Fruit fly (Drosophila melanogaster) whole organism, adult: ENCODE results near the gene Atat.

Experiments used
- CG11617 ChIP-seq: fragments of 200-800 bp; sonication (Bioruptor generic); optimal IDR thresholded peaks from 2 replicates; lab custom pipeline; 2017; ENCODE audit warnings: mild to moderate bottlenecking, missing biosample characterization, missing genetic modification reagents, missing genetic modification characterization
- CG12768 ChIP-seq: fragments of 200-800 bp; sonication (Bioruptor generic); optimal IDR thresholded peaks from 2 replicates; lab custom pipeline; 2017; ENCODE audit warnings: missing biosample characterization, missing genetic modification characterization, mild to moderate bottlenecking, moderate library complexity, missing genetic modification reagents
- CG14711 ChIP-seq: fragments of 200-800 bp; sonication (Bioruptor generic); optimal IDR thresholded peaks from 2 replicates; lab custom pipeline; 2018; ENCODE audit warnings: missing biosample characterization, mild to moderate bottlenecking, missing genetic modification characterization, moderate library complexity
- CG1620 ChIP-seq: fragments of 200-800 bp; sonication (Bioruptor generic); optimal IDR thresholded peaks from 2 replicates; lab custom pipeline; 2016; ENCODE audit warnings: missing biosample characterization, missing genetic modification characterization
- CG33017 ChIP-seq: fragments of 200-800 bp; sonication (Bioruptor generic); optimal IDR thresholded peaks from 2 replicates; lab custom pipeline; 2018; ENCODE audit warnings: missing biosample characterization, mild to moderate bottlenecking, missing genetic modification characterization, moderate library complexity
- CG5204 ChIP-seq: fragments of 200-800 bp; sonication (Bioruptor generic); optimal IDR thresholded peaks from 2 replicates; lab custom pipeline; 2016; ENCODE audit warnings: missing biosample characterization, missing genetic modification characterization
- CG7045 ChIP-seq: fragments of 200-800 bp; sonication (Bioruptor generic); optimal IDR thresholded peaks from 2 replicates; lab custom pipeline; 2017; ENCODE audit warnings: missing biosample characterization, mild to moderate bottlenecking, missing genetic modification characterization
- CG7101 ChIP-seq: fragments of 200-800 bp; sonication (Bioruptor generic); optimal IDR thresholded peaks from 2 replicates; lab custom pipeline; 2018; ENCODE audit warnings: missing biosample characterization, mild to moderate bottlenecking, missing genetic modification characterization, moderate library complexity
- Clk ChIP-seq: fragments of 200-800 bp; sonication (Bioruptor generic); optimal IDR thresholded peaks from 2 replicates; lab custom pipeline; 2017; ENCODE audit warnings: missing biosample characterization, missing genetic modification characterization
- Crg-1 ChIP-seq: fragments of 200-800 bp; sonication (Bioruptor generic); optimal IDR thresholded peaks from 2 replicates; lab custom pipeline; 2016; ENCODE audit warnings: missing biosample characterization, missing genetic modification characterization
- Hr96 ChIP-seq: fragments of 200-800 bp; sonication (Bioruptor generic); optimal IDR thresholded peaks from 2 replicates; lab custom pipeline; 2016; ENCODE audit warnings: missing biosample characterization, missing genetic modification characterization
- Mnt ChIP-seq: fragments of 200-800 bp; sonication (Bioruptor generic); optimal IDR thresholded peaks from 2 replicates; lab custom pipeline; 2016; ENCODE audit warnings: missing biosample characterization, mild to moderate bottlenecking, missing genetic modification characterization
- bab1 ChIP-seq: fragments of 200-800 bp; sonication (Bioruptor generic); optimal IDR thresholded peaks from 3 replicates; lab custom pipeline; 2019; ENCODE audit warnings: missing biosample characterization, mild to moderate bottlenecking, missing genetic modification characterization, moderate library complexity
- cic ChIP-seq: fragments of 200-800 bp; sonication (Bioruptor generic); optimal IDR thresholded peaks from 2 replicates; lab custom pipeline; 2017; ENCODE audit warnings: missing biosample characterization, mild to moderate bottlenecking, missing genetic modification characterization, moderate library complexity
- cnc ChIP-seq, 2 experiments: fragments of >200 bp; optimal IDR thresholded peaks; 2 replicates each; lab custom pipeline; 2017
- kay ChIP-seq: fragments of 200-800 bp; sonication (Bioruptor generic); peaks from one replicate; lab custom pipeline; 2016; ENCODE audit warnings: missing biosample characterization, missing genetic modification characterization, borderline replicate concordance
- ovo ChIP-seq: fragments of 200-800 bp; sonication (Bioruptor generic); optimal IDR thresholded peaks from 2 replicates; lab custom pipeline; 2016; ENCODE audit warnings: missing biosample characterization, missing genetic modification characterization
- pad ChIP-seq: fragments of 200-800 bp; sonication (Bioruptor generic); optimal IDR thresholded peaks from 3 replicates; lab custom pipeline; 2017; ENCODE audit warnings: missing biosample characterization, missing genetic modification characterization, mild to moderate bottlenecking, moderate library complexity, missing genetic modification reagents
- tj ChIP-seq: fragments of 200-800 bp; sonication (Bioruptor generic); optimal IDR thresholded peaks from 3 replicates; lab custom pipeline; 2017; ENCODE audit warnings: missing biosample characterization, mild to moderate bottlenecking, missing genetic modification characterization, moderate library complexity
- toe ChIP-seq: fragments of 200-800 bp; sonication (Bioruptor generic); optimal IDR thresholded peaks from 2 replicates; lab custom pipeline; 2016; ENCODE audit warnings: missing biosample characterization, missing genetic modification characterization

The Atat gene

DNA sequence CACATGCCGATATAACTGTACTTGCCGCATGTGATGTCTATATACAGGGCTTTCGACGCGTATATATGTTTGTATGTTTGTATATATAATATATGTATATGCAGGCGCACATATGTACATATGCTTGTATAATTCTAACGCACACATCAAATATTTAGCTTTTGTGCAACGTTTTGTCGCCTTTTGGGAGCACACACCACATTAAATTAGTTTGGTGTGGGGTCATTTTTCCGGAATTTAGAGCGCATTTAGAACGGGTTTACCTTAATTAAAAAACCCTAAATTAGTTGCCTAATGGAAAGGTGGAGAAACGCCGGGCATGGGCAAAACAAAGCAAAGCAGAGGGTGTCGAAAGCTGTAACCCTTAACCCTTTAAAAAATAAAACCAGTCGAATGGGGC lies 40.7 kb upstream of the Atat start:
- TF ChIP-seq Mnt (no peak), CG5204 (GFP tag; lab: Kevin White, UChicago) (no peak), kay (GFP tag; lab: Kevin White, UChicago) (peak; percentile 78), CG33017 (tag; lab: Kevin White, UChicago) (no peak)

dm6 chr3L:9466595-9466994 lies 40.0 kb upstream of the Atat start:
- TF ChIP-seq Crg-1 (GFP tag; lab: Kevin White, UChicago) (no peak), CG7101 (tag; lab: Kevin White, UChicago) (peak; percentile 9), CG14711 (no peak), Clk (peak; percentile 32), CG33017 (tag; lab: Kevin White, UChicago) (peak; percentile 32), pad (GFP tag; lab: Kevin White, UChicago) (no peak), toe (peak; percentile 42), CG7045 (GFP tag; lab: Kevin White, UChicago) (peak; percentile 47), CG11617 (GFP tag; lab: Kevin White, UChicago) (peak; percentile 34), CG12768 (GFP tag; lab: Kevin White, UChicago) (peak; percentile 24), CG5204 (GFP tag; lab: Kevin White, UChicago) (peak; percentile 57), ovo (GFP tag; lab: Kevin White, UChicago) (no peak)

DNA sequence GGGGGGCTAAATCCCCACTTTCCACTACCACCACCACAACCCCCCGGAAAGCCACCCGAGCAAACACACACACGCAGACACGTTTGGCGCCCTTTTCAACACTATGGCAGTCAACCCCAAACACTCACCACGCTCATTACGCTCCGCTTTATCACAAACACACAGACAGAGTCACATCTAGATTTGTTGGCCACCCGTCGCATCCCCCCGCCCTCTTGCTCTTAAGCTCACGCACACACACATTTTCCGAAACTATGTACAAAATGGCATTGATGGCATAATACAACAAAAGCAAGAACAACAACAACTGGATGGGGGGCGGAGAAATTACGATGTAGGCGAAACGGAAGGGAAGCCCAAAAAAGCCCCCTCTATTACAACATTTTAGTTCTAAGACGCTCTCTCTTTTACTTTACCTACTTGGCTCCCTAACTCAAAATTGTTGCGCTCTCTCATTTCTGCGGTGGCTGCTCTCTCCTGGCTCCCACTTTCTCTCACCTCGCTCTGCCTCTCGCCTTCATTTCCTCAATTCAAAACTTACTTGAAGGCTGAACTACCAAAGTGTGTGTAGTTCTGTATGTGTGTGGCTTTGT lies 39.2 kb upstream of the Atat start:
- TF ChIP-seq CG11617 (GFP tag; lab: Kevin White, UChicago) (no peak), tj (no peak), pad (GFP tag; lab: Kevin White, UChicago) (peak; percentile 8), CG1620 (GFP tag; lab: Kevin White, UChicago) (no peak), cic (GFP tag; lab: Kevin White, UChicago) (peak; percentile 12), Crg-1 (GFP tag; lab: Kevin White, UChicago) (no peak), CG12768 (GFP tag; lab: Kevin White, UChicago) (peak; percentile 40), cnc (optimal IDR thresholded peaks at IDR 0.05; lab: Kevin White, UChicago) (no peak), Hr96 (GFP tag; lab: Kevin White, UChicago) (no peak)

dm6 chr3L:9462794-9463193 lies 36.2 kb upstream of the Atat start:
- TF ChIP-seq pad (GFP tag; lab: Kevin White, UChicago) (no peak), cnc (optimal IDR thresholded peaks at IDR 0.05; lab: Kevin White, UChicago) (no peak), cic (GFP tag; lab: Kevin White, UChicago) (no peak), Crg-1 (GFP tag; lab: Kevin White, UChicago) (no peak), toe (no peak), tj (no peak), ovo (GFP tag; lab: Kevin White, UChicago) (no peak), CG14711 (no peak), CG7045 (GFP tag; lab: Kevin White, UChicago) (no peak), Clk (no peak), Hr96 (GFP tag; lab: Kevin White, UChicago) (no peak), bab1 (no peak), CG12768 (GFP tag; lab: Kevin White, UChicago) (no peak)

- TF ChIP-seq CG12768 (GFP tag; lab: Kevin White, UChicago) = peak; percentile 90
- peak; percentile 72 for TF ChIP-seq Hr96 (GFP tag; lab: Kevin White, UChicago)
- TF ChIP-seq CG1620 (GFP tag; lab: Kevin White, UChicago) = peak; percentile 14
- TF ChIP-seq CG11617 (GFP tag; lab: Kevin White, UChicago) = peak; percentile 90
- TF ChIP-seq pad (GFP tag; lab: Kevin White, UChicago) = peak; percentile 56
- peak; percentile 89 for TF ChIP-seq bab1
- peak; percentile 91 for TF ChIP-seq CG7101 (tag; lab: Kevin White, UChicago)
- peak; percentile 52 for TF ChIP-seq cic (GFP tag; lab: Kevin White, UChicago)
- TF ChIP-seq tj = peak; percentile 47
- peak; percentile 10 for TF ChIP-seq Crg-1 (GFP tag; lab: Kevin White, UChicago)
- peak; percentile 32 for TF ChIP-seq Clk
- peak; percentile 79 for TF ChIP-seq CG5204 (GFP tag; lab: Kevin White, UChicago)
- TF ChIP-seq CG14711 = peak; percentile 82
- TF ChIP-seq Mnt = peak; percentile 54
- TF ChIP-seq kay (GFP tag; lab: Kevin White, UChicago) = peak; percentile 81
- peak; percentile 92 for TF ChIP-seq CG7045 (GFP tag; lab: Kevin White, UChicago)
- peak; percentile 94 for TF ChIP-seq CG33017 (tag; lab: Kevin White, UChicago)
- peak; percentile 70 for TF ChIP-seq toe
- TF ChIP-seq ovo (GFP tag; lab: Kevin White, UChicago) = no peak
- TF ChIP-seq cnc (optimal IDR thresholded peaks at IDR 0.05; lab: Kevin White, UChicago) = no peak
Measured at dm6 chr3L:9462247-9462769, 35.8 kb upstream of the Atat start.

DNA sequence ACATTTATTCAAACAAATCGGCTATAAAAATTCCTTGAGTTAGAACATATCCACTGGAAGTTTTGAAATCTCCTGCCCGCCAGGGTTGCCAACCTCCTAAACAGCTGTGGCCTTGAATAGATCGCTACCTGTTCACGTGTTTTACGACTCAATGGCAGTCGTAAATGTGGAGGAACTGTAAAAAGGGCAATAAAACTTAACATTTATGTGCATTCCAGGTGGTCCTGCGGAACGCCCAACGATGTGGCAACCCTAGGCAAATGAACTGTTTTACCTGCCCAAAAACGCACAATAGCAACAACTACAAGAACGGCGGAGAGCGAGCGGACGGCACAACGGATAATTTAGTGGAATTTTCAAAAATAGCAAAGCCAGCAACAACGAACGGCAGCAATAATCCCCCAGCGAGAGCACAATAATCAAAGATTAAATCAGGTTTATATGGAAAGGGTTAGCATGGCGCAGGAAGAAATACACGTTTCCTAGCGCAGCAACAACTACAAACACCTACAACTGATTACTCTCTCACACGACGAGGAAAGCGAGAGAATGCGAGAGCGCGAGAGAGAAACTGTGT lies 35.2 kb upstream of the Atat start:
- TF ChIP-seq CG14711 (peak; percentile 78), Crg-1 (GFP tag; lab: Kevin White, UChicago) (no peak)
